Fruit fly (Drosophila melanogaster): ENCODE results near the gene CG9368.

Gene CG9368

DNA sequence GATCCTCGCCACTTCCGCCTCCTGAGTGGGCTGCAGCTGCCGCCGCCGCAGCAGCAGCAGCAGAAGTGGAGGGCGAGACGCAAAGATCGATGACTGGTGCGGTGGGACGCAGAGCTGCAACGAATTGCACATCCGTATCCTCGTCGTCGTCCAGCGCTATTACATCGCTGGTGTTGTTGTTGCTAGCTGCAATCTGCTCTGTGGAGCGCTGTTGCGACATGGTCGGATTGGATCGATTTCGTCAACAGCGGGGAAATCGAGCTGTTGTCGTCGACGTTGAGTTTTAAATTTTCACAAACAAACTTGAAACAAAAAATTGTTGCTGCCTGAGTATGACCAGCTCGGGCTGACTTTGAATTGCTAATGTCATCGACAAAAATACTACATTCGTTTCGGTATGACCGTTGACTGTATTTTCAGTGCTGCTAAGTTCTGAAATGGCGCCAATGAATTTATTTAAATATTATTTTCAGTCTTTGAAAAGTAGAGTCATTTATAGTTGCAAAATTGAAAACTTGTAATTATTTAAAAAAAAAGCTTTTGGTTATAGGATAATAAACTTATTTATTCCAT lies 41.1 kb downstream of the CG9368 start, which contains the start of gene Rnf146 (continued):
- peak; percentile 61; the same call in 1 of the 2 replicates for TF ChIP-seq vvl (GFP tag; IDR thresholded peaks at IDR 0.05)
- peak; percentile 29 for TF ChIP-seq Fer1 (GFP tag; optimal IDR thresholded peaks at IDR 0.05)
- TF ChIP-seq YL-1 (GFP tag; optimal IDR thresholded peaks at IDR 0.05), result peak; percentile 20
- TF ChIP-seq CG16813 (GFP tag; IDR thresholded peaks at IDR 0.05; ENCODE audit: partially characterized antibody), result peak; percentile 40; the same call in 1 of the 3 replicates
- peak; percentile 57 for TF ChIP-seq CG11504 (tag; optimal IDR thresholded peaks at IDR 0.05)
- TF ChIP-seq emc (GFP tag; optimal IDR thresholded peaks at IDR 0.05), result no peak
- TF ChIP-seq CG7357 (GFP tag; IDR thresholded peaks at IDR 0.05), result no peak
- TF ChIP-seq phol (tag; optimal IDR thresholded peaks at IDR 0.05), result peak; percentile 10
- TF ChIP-seq Fer3 (tag; optimal IDR thresholded peaks at IDR 0.05), result no peak
- TF ChIP-seq vfl (GFP tag; optimal IDR thresholded peaks at IDR 0.05), result peak; percentile 10
- no peak for TF ChIP-seq CG8290 (GFP tag; optimal IDR thresholded peaks at IDR 0.05)
- TF ChIP-seq CG8290 (tag; optimal IDR thresholded peaks at IDR 0.05), result peak in 1 of 2 experiments; percentile 18
- TF ChIP-seq CG34376 (GFP tag; optimal IDR thresholded peaks at IDR 0.05), result no peak
- no peak for TF ChIP-seq CG3838 (GFP tag; optimal IDR thresholded peaks at IDR 0.05)
- TF ChIP-seq CG17829 (tag; optimal IDR thresholded peaks at IDR 0.05), result peak; percentile 27
- peak; percentile 7 for TF ChIP-seq Max (GFP tag; optimal IDR thresholded peaks at IDR 0.05)
- no peak for TF ChIP-seq CG6791 (GFP tag; IDR thresholded peaks at IDR 0.05; ENCODE audit: partially characterized antibody)
- no peak for TF ChIP-seq CG1792 (GFP tag; optimal IDR thresholded peaks at IDR 0.05)
- peak; percentile 13 for TF ChIP-seq CHES-1-like (GFP tag; optimal IDR thresholded peaks at IDR 0.05)
- peak; percentile 41 for TF ChIP-seq gsb-n (tag; optimal IDR thresholded peaks at IDR 0.05)
- peak; percentile 15 for TF ChIP-seq BEAF-32 (GFP tag; optimal IDR thresholded peaks at IDR 0.05)
- peak; percentile 64 for TF ChIP-seq Myb (GFP tag; optimal IDR thresholded peaks at IDR 0.05)
- no peak for TF ChIP-seq CG4707 (GFP tag; optimal IDR thresholded peaks at IDR 0.05)
- no peak for TF ChIP-seq mam (GFP tag; optimal IDR thresholded peaks at IDR 0.05)
- peak in 1 of 2 experiments; percentile 5 for TF ChIP-seq bsh (GFP tag; optimal IDR thresholded peaks at IDR 0.05)
- 0 out of 3 replicates have a peak, but pooled peaks have one; percentile 17 for TF ChIP-seq Optix (GFP tag; IDR thresholded peaks at IDR 0.05)
- peak; percentile 97 for TF ChIP-seq E2f2 (GFP tag; IDR thresholded peaks at IDR 0.05)
- no peak for TF ChIP-seq HmgD (GFP tag; optimal IDR thresholded peaks at IDR 0.05)
- no peak for TF ChIP-seq tx (GFP tag; optimal IDR thresholded peaks at IDR 0.05)
- TF ChIP-seq prd (optimal IDR thresholded peaks at IDR 0.05), result no peak
- TF ChIP-seq prd (GFP tag; IDR thresholded peaks at IDR 0.05), result no peak
- TF ChIP-seq Bgb (GFP tag; IDR thresholded peaks at IDR 0.05; ENCODE audit: partially characterized antibody), result 0 out of 2 replicates have a peak, but pooled peaks have one; percentile 16
- peak; percentile 55; the same call in 2 of the 4 replicates for TF ChIP-seq chinmo (GFP tag; IDR thresholded peaks at IDR 0.05; ENCODE audit: partially characterized antibody)
- TF ChIP-seq Dp (GFP tag; optimal IDR thresholded peaks at IDR 0.05), result peak; percentile 94
- TF ChIP-seq CG12659 (GFP tag; optimal IDR thresholded peaks at IDR 0.05), result peak; percentile 46
- peak; percentile 26 for TF ChIP-seq CG15601 (tag; optimal IDR thresholded peaks at IDR 0.05)
- peak; percentile 4 for TF ChIP-seq nmo (GFP tag; optimal IDR thresholded peaks at IDR 0.05)
- TF ChIP-seq insv (GFP tag; optimal IDR thresholded peaks at IDR 0.05), result peak in 1 of 2 experiments; percentile 0
- TF ChIP-seq CG2120 (GFP tag; optimal IDR thresholded peaks at IDR 0.05), result peak; percentile 28
- peak; percentile 18 for TF ChIP-seq CoRest (tag; optimal IDR thresholded peaks at IDR 0.05)
- TF ChIP-seq CG17361 (GFP tag; IDR thresholded peaks at IDR 0.05), result peak; percentile 24; the same call in 1 of the 3 replicates
- peak; percentile 41; the same call in 1 of the 2 replicates for TF ChIP-seq CG13287 (GFP tag; IDR thresholded peaks at IDR 0.05; ENCODE audit: partially characterized antibody)
- peak; percentile 57; the same call in 1 of the 2 replicates for TF ChIP-seq crol (GFP tag; IDR thresholded peaks at IDR 0.05)
- peak; percentile 37 for TF ChIP-seq CG2116 (GFP tag; optimal IDR thresholded peaks at IDR 0.05)
- peak; percentile 59 for TF ChIP-seq scrt (GFP tag; optimal IDR thresholded peaks at IDR 0.05)
- TF ChIP-seq CG34224 (GFP tag; IDR thresholded peaks at IDR 0.05; ENCODE audit: partially characterized antibody), result peak; percentile 34; the same call in 1 of the 3 replicates
- no peak for TF ChIP-seq ftz-f1 (GFP tag; optimal IDR thresholded peaks at IDR 0.05)
- no peak for TF ChIP-seq amos (GFP tag; IDR thresholded peaks at IDR 0.05; ENCODE audit: partially characterized antibody)
- TF ChIP-seq HmgZ (tag; optimal IDR thresholded peaks at IDR 0.05), result peak; percentile 8
